Worm (Caenorhabditis elegans) whole organism, L4 larva: Measurements from ENCODE around the gene F10E9.3.

Experiments used
- F10B5.3 ChIP-seq: sonication (generic microtip); optimal IDR thresholded peaks from 2 replicates; lab custom pipeline; 2016; ENCODE audit warnings: mild to moderate bottlenecking, missing genetic modification characterization, missing compliant biosample characterization
- F37D6.2 ChIP-seq: sonication (generic microtip); optimal IDR thresholded peaks from 2 replicates; lab custom pipeline; 2016; ENCODE audit warnings: mild to moderate bottlenecking, missing genetic modification characterization, missing compliant biosample characterization
- F44E2.7 ChIP-seq: fragments of 200-800 bp; sonication (Bioruptor generic); IDR thresholded peaks from 2 replicates; pipeline ENCODE4 v2.1.2; 2022; ENCODE audit warnings: missing genetic modification characterization, missing compliant biosample characterization
- F49E8.2 ChIP-seq: sonication (generic microtip); optimal IDR thresholded peaks from 2 replicates; lab custom pipeline; 2016; ENCODE audit warnings: missing compliant biosample characterization, mild to moderate bottlenecking, missing genetic modification characterization, borderline replicate concordance
- T20F7.1 ChIP-seq: fragments of 200-800 bp; sonication (Bioruptor generic); optimal IDR thresholded peaks from 2 replicates; lab custom pipeline; 2018; ENCODE audit warnings: mild to moderate bottlenecking, missing genetic modification characterization, missing compliant biosample characterization
- Y5F2A.4 ChIP-seq: fragments of 200-800 bp; sonication (Bioruptor generic); optimal IDR thresholded peaks from 2 replicates; lab custom pipeline; 2018; ENCODE audit warnings: mild to moderate bottlenecking, missing genetic modification characterization, missing compliant biosample characterization
- aha-1 ChIP-seq: fragments of 150-350 bp; peaks from one replicate; lab custom pipeline; 2014; ENCODE audit warnings: missing biosample characterization, missing genetic modification characterization
- ama-1 ChIP-seq: fragments of 150-350 bp; optimal IDR thresholded peaks from 2 replicates; lab custom pipeline; 2014; ENCODE audit warnings: inconsistent platforms, mixed read lengths
- ceh-32 ChIP-seq: sonication (generic microtip); optimal IDR thresholded peaks from 2 replicates; lab custom pipeline; 2016; ENCODE audit warnings: mild to moderate bottlenecking, missing genetic modification characterization, missing compliant biosample characterization; ENCODE audit not compliant: poor library complexity
- ceh-82 ChIP-seq: sonication (generic microtip); optimal IDR thresholded peaks from 2 replicates; lab custom pipeline; 2017; ENCODE audit warnings: missing biosample characterization, missing genetic modification characterization
- cey-2 ChIP-seq: sonication (generic microtip); optimal IDR thresholded peaks from 3 replicates; lab custom pipeline; 2017; ENCODE audit warnings: missing genetic modification characterization, mild to moderate bottlenecking, missing compliant biosample characterization, antibody characterized with exemption, borderline replicate concordance; ENCODE audit not compliant: insufficient read depth
- daf-16 ChIP-seq, 3 experiments: sonication (generic microtip); optimal IDR thresholded peaks; 2 replicates each; lab custom pipeline; 2016 to 2017; ENCODE audit warnings: missing genetic modification characterization in 3 of 3, missing genetic modification reagents in 3 of 3, mild to moderate bottlenecking in 2 of 3, missing compliant biosample characterization in 2 of 3, missing biosample characterization in 1 of 3, moderate library complexity in 1 of 3
- dmd-8 ChIP-seq: fragments of 200-800 bp; sonication (Bioruptor generic); IDR thresholded peaks from 2 replicates; pipeline ENCODE4 v1.3.6; 2022; ENCODE audit warnings: missing genetic modification characterization, missing compliant biosample characterization
- dmd-9 ChIP-seq: fragments of 200-800 bp; sonication (Bioruptor generic); IDR thresholded peaks from 2 replicates; pipeline ENCODE4 v1.3.6; 2022; ENCODE audit warnings: missing genetic modification reagents, missing genetic modification characterization, missing compliant biosample characterization
- dpl-1 ChIP-seq: fragments of 150-350 bp; optimal IDR thresholded peaks from 2 replicates; lab custom pipeline; 2014; ENCODE audit warnings: missing biosample characterization, missing genetic modification reagents, missing genetic modification characterization
- egl-27 ChIP-seq: sonication (generic microtip); optimal IDR thresholded peaks from 3 replicates; lab custom pipeline; 2017; ENCODE audit warnings: missing biosample characterization, missing genetic modification reagents, missing genetic modification characterization
- egl-43 ChIP-seq: fragments of 200-800 bp; sonication (Bioruptor generic); IDR thresholded peaks from 2 replicates; pipeline ENCODE4 v1.3.6; 2022; ENCODE audit warnings: missing genetic modification reagents, missing genetic modification characterization, missing compliant biosample characterization
- hmg-1.1 ChIP-seq: fragments of 200-800 bp; sonication (Bioruptor generic); IDR thresholded peaks from 2 replicates; pipeline ENCODE4 v1.3.6; 2022; ENCODE audit warnings: missing genetic modification reagents, missing genetic modification characterization, missing compliant biosample characterization
- lin-1 ChIP-seq: fragments of 200-800 bp; sonication (Bioruptor generic); IDR thresholded peaks from 2 replicates; pipeline ENCODE4 v1.3.6; 2022; ENCODE audit warnings: missing genetic modification reagents, missing genetic modification characterization, missing compliant biosample characterization
- lin-38 ChIP-seq: fragments of 200-800 bp; sonication (Bioruptor generic); IDR thresholded peaks from 2 replicates; pipeline ENCODE4 v1.3.6; 2022; ENCODE audit warnings: missing genetic modification reagents, missing genetic modification characterization, missing compliant biosample characterization
- lin-39 ChIP-seq: fragments of 150-350 bp; optimal IDR thresholded peaks from 2 replicates; lab custom pipeline; 2014; ENCODE audit warnings: missing biosample characterization, missing genetic modification reagents, missing genetic modification characterization
- lsy-2 ChIP-seq, 2 experiments: fragments of 150-350 bp in 1 of 2; sonication (generic microtip) in 1 of 2; optimal IDR thresholded peaks; 2 replicates each; lab custom pipeline; 2014 to 2017; ENCODE audit warnings: missing biosample characterization in 2 of 2, missing genetic modification characterization in 2 of 2
- mdl-1 ChIP-seq, 2 experiments: fragments of 150-350 bp in 1 of 2; sonication (generic microtip) in 1 of 2; optimal IDR thresholded peaks; 2 replicates each; lab custom pipeline; 2014 to 2017; ENCODE audit warnings: missing biosample characterization in 2 of 2, missing genetic modification characterization in 2 of 2
- mes-2 ChIP-seq: sonication (generic microtip); optimal IDR thresholded peaks from 2 replicates; lab custom pipeline; 2016; ENCODE audit warnings: missing genotype, mild to moderate bottlenecking, missing genetic modification characterization, missing compliant biosample characterization; ENCODE audit not compliant: poor library complexity, severe bottlenecking
- mxl-3 ChIP-seq: fragments of 200-800 bp; sonication (Bioruptor generic); optimal IDR thresholded peaks from 2 replicates; lab custom pipeline; 2018; ENCODE audit warnings: mild to moderate bottlenecking, missing genetic modification characterization, missing compliant biosample characterization
- nhr-102 ChIP-seq: sonication (generic microtip); optimal IDR thresholded peaks from 2 replicates; lab custom pipeline; 2016; ENCODE audit warnings: mild to moderate bottlenecking, missing genetic modification characterization, moderate library complexity, missing compliant biosample characterization
- nhr-42 ChIP-seq: fragments of 200-800 bp; sonication (Bioruptor generic); IDR thresholded peaks from 2 replicates; pipeline ENCODE4 v1.3.6; 2022; ENCODE audit warnings: missing genetic modification characterization, missing compliant biosample characterization
- php-3 ChIP-seq: fragments of 200-800 bp; sonication (Bioruptor generic); IDR thresholded peaks from 2 replicates; pipeline ENCODE4 v1.3.6; 2022; ENCODE audit warnings: missing genetic modification reagents, missing genetic modification characterization, missing compliant biosample characterization
- sdz-12 ChIP-seq: fragments of 200-800 bp; sonication (Bioruptor generic); optimal IDR thresholded peaks from 2 replicates; lab custom pipeline; 2018; ENCODE audit warnings: mild to moderate bottlenecking, missing genetic modification characterization, missing compliant biosample characterization
- set-16 ChIP-seq: fragments of 200-800 bp; sonication (Bioruptor generic); IDR thresholded peaks from 2 replicates; pipeline ENCODE4 v1.3.6; 2022; ENCODE audit warnings: missing genetic modification reagents, missing genetic modification characterization, missing compliant biosample characterization
- tra-1 ChIP-seq: fragments of 200-800 bp; sonication (Bioruptor generic); IDR thresholded peaks from 2 replicates; pipeline ENCODE4 v1.3.6; 2022; ENCODE audit warnings: missing genetic modification reagents, missing genetic modification characterization, missing compliant biosample characterization
- unc-130 ChIP-seq: sonication (generic microtip); optimal IDR thresholded peaks from 2 replicates; lab custom pipeline; 2016; ENCODE audit warnings: missing genetic modification reagents, missing genetic modification characterization, missing compliant biosample characterization
- unc-62 ChIP-seq, 3 experiments: fragments of 150-350 bp in 1 of 3; sonication (generic microtip); optimal IDR thresholded peaks in 2 of 3; peaks in 1 of 3; 1 replicate in 1 of 3; 2 replicates in 2 of 3; lab custom pipeline; 2014 to 2017; ENCODE audit warnings: missing biosample characterization in 3 of 3, missing genetic modification characterization in 3 of 3, missing genetic modification reagents in 3 of 3, missing genotype in 1 of 3
- vab-7 ChIP-seq: fragments of 200-800 bp; sonication (Bioruptor generic); IDR thresholded peaks from 2 replicates; pipeline ENCODE4 v1.3.6; 2022; ENCODE audit warnings: missing genetic modification reagents, missing genetic modification characterization, missing compliant biosample characterization
- zfp-2 ChIP-seq: sonication (generic microtip); optimal IDR thresholded peaks from 2 replicates; lab custom pipeline; 2016; ENCODE audit warnings: mild to moderate bottlenecking, missing genetic modification characterization, missing compliant biosample characterization
- ztf-7 ChIP-seq: fragments of 150-350 bp; optimal IDR thresholded peaks from 2 replicates; lab custom pipeline; 2014; ENCODE audit warnings: missing biosample characterization, missing genetic modification characterization

F10E9.3 gene

ce11 chrIII:8310239-8311057 lies at the start of gene F10E9.3:
Gene F10E9.3 (plus strand): TSS chrIII:8311007.
- TF ChIP-seq lin-1: no peak
- TF ChIP-seq lin-38 (GFP tag; lab: Robert Waterston, UW): no peak
- TF ChIP-seq zfp-2: no peak
- peak in 1 of 2 experiments; percentile 96 for TF ChIP-seq lsy-2 (tag; optimal IDR thresholded peaks at IDR 0.05; lab: Kevin White, UChicago)
- peak; percentile 72 for TF ChIP-seq mes-2 (tag; lab: Kevin White, UChicago)
- TF ChIP-seq daf-16 (GFP tag; optimal IDR thresholded peaks at IDR 0.05; lab: Kevin White, UChicago): no peak
- peak; percentile 12 for TF ChIP-seq daf-16 (tag; optimal IDR thresholded peaks at IDR 0.05; lab: Kevin White, UChicago)
- TF ChIP-seq nhr-102 (tag; lab: Kevin White, UChicago): no peak
- peak; percentile 38 for TF ChIP-seq dpl-1 (GFP tag; lab: Kevin White, UChicago)
- TF ChIP-seq T20F7.1 (GFP tag; lab: Kevin White, UChicago): peak; percentile 13
- peak; percentile 32 for TF ChIP-seq ama-1
- TF ChIP-seq unc-62 (GFP tag; optimal IDR thresholded peaks at IDR 0.05 in 1 of 2; lab: Kevin White, UChicago): peak in 1 of 2 experiments; percentile 93
- no peak for TF ChIP-seq unc-62 (tag; optimal IDR thresholded peaks at IDR 0.05; lab: Kevin White, UChicago)
- peak; percentile 68 for TF ChIP-seq aha-1

- no peak for TF ChIP-seq mxl-3 (GFP tag; lab: Kevin White, UChicago)
- TF ChIP-seq ceh-82: no peak
- no peak for TF ChIP-seq Y5F2A.4 (GFP tag; lab: Kevin White, UChicago)
- no peak for TF ChIP-seq dmd-9
- no peak for TF ChIP-seq php-3 (GFP tag; lab: Robert Waterston, UW)
- no peak for TF ChIP-seq cey-2 (tag; lab: Kevin White, UChicago)
- peak; percentile 51 for TF ChIP-seq sdz-12 (GFP tag; lab: Kevin White, UChicago)
- no peak for TF ChIP-seq F49E8.2 (tag; lab: Kevin White, UChicago)
- no peak for TF ChIP-seq nhr-42
- 0 out of 2 replicates have a peak, but pooled peaks have one; percentile 15 for TF ChIP-seq lin-38 (GFP tag; lab: Robert Waterston, UW)
- no peak for TF ChIP-seq vab-7
- peak; percentile 10 for TF ChIP-seq mes-2 (tag; lab: Kevin White, UChicago)
- TF ChIP-seq F10B5.3 (tag; lab: Kevin White, UChicago): no peak
- no peak for TF ChIP-seq F37D6.2 (tag; lab: Kevin White, UChicago)
- no peak for TF ChIP-seq lin-39 (tag; lab: Kevin White, UChicago)
- no peak for TF ChIP-seq hmg-1.1
- no peak for TF ChIP-seq F44E2.7 (GFP tag; lab: Robert Waterston, UW)
- 0 out of 2 replicates have a peak, but pooled peaks have one; percentile 17 for TF ChIP-seq egl-43 (GFP tag; lab: Robert Waterston, UW)
- no peak for TF ChIP-seq egl-27 (tag; lab: Kevin White, UChicago)
- no peak for TF ChIP-seq mdl-1 (tag; optimal IDR thresholded peaks at IDR 0.05; lab: Kevin White, UChicago)
- no peak for TF ChIP-seq dmd-8 (GFP tag; lab: Robert Waterston, UW)
- no peak for TF ChIP-seq ceh-32 (tag; lab: Kevin White, UChicago)
- TF ChIP-seq ztf-7: no peak
- TF ChIP-seq set-16 (GFP tag; lab: Robert Waterston, UW): peak; percentile 98
- no peak for TF ChIP-seq tra-1 (GFP tag; lab: Robert Waterston, UW)
- no peak for TF ChIP-seq unc-130 (GFP tag; lab: Kevin White, UChicago)
Measured at ce11 chrIII:8262599-8262998, 48.2 kb upstream of the F10E9.3 start.
